Worm (Caenorhabditis elegans): Measurements from ENCODE around the gene F40G9.7.

F40G9.7 gene

DNA sequence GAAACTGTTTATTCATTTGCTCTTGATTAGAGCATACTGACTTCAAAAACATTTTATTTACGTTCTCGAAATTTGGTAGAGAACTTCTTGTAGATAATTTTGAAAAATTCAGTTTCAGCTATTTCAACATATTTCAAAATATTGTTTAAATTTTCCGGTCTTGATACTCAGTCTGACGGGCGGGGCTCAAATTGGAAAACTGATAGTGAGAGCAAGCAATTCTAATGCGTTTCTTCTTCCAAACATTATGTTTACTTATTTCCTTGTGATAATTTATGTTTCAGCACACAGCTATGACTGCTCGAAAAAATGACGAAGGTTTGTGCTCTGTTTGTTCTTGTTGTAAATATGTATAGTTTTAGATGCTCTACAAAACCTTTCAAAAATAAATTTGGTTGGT is 45.3 kb upstream of the F40G9.7 start, which contains the start of gene pals-24 (continued):
- TF ChIP-seq hlh-11 (tag; optimal IDR thresholded peaks at IDR 0.05) (peak; percentile 74), mes-2 (tag; optimal IDR thresholded peaks at IDR 0.05; ENCODE audit: poor library complexity, severe bottlenecking) (no peak), daf-8 (GFP tag; IDR thresholded peaks at IDR 0.05) (no peak), R02D3.7 (tag; optimal IDR thresholded peaks at IDR 0.05) (no peak), lin-13 (GFP tag; optimal IDR thresholded peaks at IDR 0.05) (no peak), gei-8 (GFP tag; optimal IDR thresholded peaks at IDR 0.05) (no peak), ZK546.5 (tag; optimal IDR thresholded peaks at IDR 0.05) (no peak), nhr-42 (GFP tag; IDR thresholded peaks at IDR 0.05) (no peak), nhr-6 (tag; optimal IDR thresholded peaks at IDR 0.05) (no peak), lsy-2 (tag; optimal IDR thresholded peaks at IDR 0.05) (no peak), lin-29 (GFP tag; IDR thresholded peaks at IDR 0.05) (no peak), nhr-41 (GFP tag; IDR thresholded peaks at IDR 0.05) (no peak), mxl-3 (GFP tag; optimal IDR thresholded peaks at IDR 0.05) (peak; percentile 3), rbr-2 (tag; optimal IDR thresholded peaks at IDR 0.05) (no peak)

DNA sequence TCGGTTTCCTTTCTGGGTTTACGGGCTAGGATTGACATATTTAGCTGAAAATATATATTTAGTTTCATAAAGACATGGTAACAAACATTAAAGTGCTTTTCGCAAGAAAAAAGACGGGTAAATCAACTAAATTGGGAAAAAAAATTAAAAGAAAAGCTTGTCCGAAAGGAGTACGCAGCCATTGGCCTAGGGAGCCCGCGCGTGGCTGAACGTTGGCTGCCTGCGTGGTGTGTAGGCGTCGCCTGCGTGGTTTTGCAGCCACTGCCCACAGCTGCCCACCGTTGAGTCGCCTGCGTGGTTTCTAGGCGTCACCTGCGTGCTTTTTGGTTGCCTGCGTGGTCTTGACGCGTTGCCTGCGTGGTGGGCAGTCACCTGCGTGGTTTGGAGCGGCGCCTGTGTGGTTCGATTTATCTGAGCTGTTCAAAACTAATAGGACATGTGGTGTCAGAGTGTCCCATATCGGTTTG is 43.5 kb upstream of the F40G9.7 start, which contains the start of gene C29F9.12:
Gene C29F9.12 (minus strand): TSS at position 51 of the 467 bp plus-strand sequence.
- peak; percentile 82 for TF ChIP-seq set-16 (GFP tag; IDR thresholded peaks at IDR 0.05)
- 0 out of 2 replicates have a peak, but pooled peaks have one; percentile 23 for TF ChIP-seq egl-43 (GFP tag; IDR thresholded peaks at IDR 0.05)

DNA sequence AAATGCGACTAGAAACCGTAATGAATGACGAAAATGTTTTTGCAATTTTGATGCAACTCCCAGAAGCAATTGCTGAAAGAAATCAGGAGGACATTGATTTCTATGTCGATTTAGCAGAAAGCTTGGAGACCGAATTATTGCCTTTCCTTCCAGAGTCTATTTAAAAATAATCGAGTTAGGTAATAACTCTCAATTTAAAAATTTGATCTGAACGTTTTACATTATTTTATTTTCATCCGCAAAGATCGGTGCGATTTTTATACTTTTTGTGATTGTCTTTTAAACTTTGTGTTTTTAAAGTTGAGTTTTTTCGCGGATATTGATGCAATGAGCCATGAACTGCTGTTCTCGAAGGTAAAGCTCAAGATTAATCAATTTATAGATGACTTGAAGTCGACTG is 41.0 kb upstream of the F40G9.7 start, which contains the start of gene pals-23:
Gene pals-23 (plus strand): TSS at position 301 of the 400 bp plus-strand sequence.
- no peak for TF ChIP-seq daf-12 (tag; optimal IDR thresholded peaks at IDR 0.05)
- TF ChIP-seq dmd-6 (GFP tag; IDR thresholded peaks at IDR 0.05), result no peak
- no peak for TF ChIP-seq lin-15B (tag; optimal IDR thresholded peaks at IDR 0.05)
- TF ChIP-seq Y105C5A.15 (GFP tag; IDR thresholded peaks at IDR 0.05), result no peak
- no peak for TF ChIP-seq saeg-2 (GFP tag; IDR thresholded peaks at IDR 0.05)
- no peak for TF ChIP-seq lin-38 (GFP tag; IDR thresholded peaks at IDR 0.05)
- no peak for TF ChIP-seq fkh-10 (GFP tag; optimal IDR thresholded peaks at IDR 0.05)
- TF ChIP-seq mes-2 (tag; optimal IDR thresholded peaks at IDR 0.05; ENCODE audit: poor library complexity, severe bottlenecking), result no peak
- TF ChIP-seq ZK337.2 (GFP tag; IDR thresholded peaks at IDR 0.05), result no peak
- no peak for TF ChIP-seq nhr-48 (tag; optimal IDR thresholded peaks at IDR 0.05)
- no peak for TF ChIP-seq arid-1 (GFP tag; conservative IDR thresholded peaks at IDR 0.05)

DNA sequence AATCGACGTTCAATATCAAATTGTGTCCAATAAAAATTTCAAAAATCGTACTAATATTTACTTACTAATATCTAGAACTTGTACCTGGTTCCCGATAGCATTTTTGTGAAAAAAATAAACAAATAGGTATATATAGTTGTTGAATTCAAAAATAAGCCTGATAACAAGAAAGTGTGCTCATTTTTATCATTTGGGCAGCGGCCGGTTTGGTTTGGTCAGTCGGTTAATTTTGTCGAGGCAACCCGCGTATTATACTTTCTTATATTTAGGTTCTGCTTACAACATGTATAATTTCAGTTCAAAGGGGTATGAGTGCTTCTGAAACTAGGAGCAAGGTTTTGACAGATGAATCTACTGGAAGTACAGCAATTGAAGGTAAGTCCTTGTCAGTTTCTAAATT is 34.8 kb upstream of the F40G9.7 start, which contains the start of the genes nhr-280 and C29F9.2:
Gene nhr-280 (minus strand): TSS at position 101 of the 400 bp plus-strand sequence.
Gene C29F9.2 (plus strand): TSS at position 298 of the 400 bp plus-strand sequence.
- TF ChIP-seq arid-1 (GFP tag; conservative IDR thresholded peaks at IDR 0.05) (no peak), R02D3.7 (tag; optimal IDR thresholded peaks at IDR 0.05) (no peak), dve-1 (tag; optimal IDR thresholded peaks at IDR 0.05; ENCODE audit: insufficient read depth) (peak; percentile 40), daf-16 (GFP tag; optimal IDR thresholded peaks at IDR 0.05) (no peak), daf-16 (tag; optimal IDR thresholded peaks at IDR 0.05) (peak; percentile 78), dmd-9 (GFP tag; IDR thresholded peaks at IDR 0.05) (no peak), hlh-11 (tag; optimal IDR thresholded peaks at IDR 0.05) (peak; percentile 13), dpl-1 (GFP tag; optimal IDR thresholded peaks at IDR 0.05) (no peak), lir-3 (tag; optimal IDR thresholded peaks at IDR 0.05) (no peak), unc-39 (tag; optimal IDR thresholded peaks at IDR 0.05) (no peak), tag-97 (GFP tag; IDR thresholded peaks at IDR 0.05) (no peak), pqm-1 (tag; optimal IDR thresholded peaks at IDR 0.05) (peak; percentile 10), lim-7 (GFP tag; IDR thresholded peaks at IDR 0.05) (no peak), sdz-12 (GFP tag; optimal IDR thresholded peaks at IDR 0.05) (no peak), gei-8 (GFP tag; optimal IDR thresholded peaks at IDR 0.05) (no peak), nhr-111 (GFP tag; optimal IDR thresholded peaks at IDR 0.05) (no peak), Y5F2A.4 (GFP tag; optimal IDR thresholded peaks at IDR 0.05) (no peak), lin-1 (GFP tag; IDR thresholded peaks at IDR 0.05) (no peak)

Measured in whole organism, L4 larva.